Worm (Caenorhabditis elegans): ENCODE results near the gene Y39B6A.37.

Gene Y39B6A.37

DNA sequence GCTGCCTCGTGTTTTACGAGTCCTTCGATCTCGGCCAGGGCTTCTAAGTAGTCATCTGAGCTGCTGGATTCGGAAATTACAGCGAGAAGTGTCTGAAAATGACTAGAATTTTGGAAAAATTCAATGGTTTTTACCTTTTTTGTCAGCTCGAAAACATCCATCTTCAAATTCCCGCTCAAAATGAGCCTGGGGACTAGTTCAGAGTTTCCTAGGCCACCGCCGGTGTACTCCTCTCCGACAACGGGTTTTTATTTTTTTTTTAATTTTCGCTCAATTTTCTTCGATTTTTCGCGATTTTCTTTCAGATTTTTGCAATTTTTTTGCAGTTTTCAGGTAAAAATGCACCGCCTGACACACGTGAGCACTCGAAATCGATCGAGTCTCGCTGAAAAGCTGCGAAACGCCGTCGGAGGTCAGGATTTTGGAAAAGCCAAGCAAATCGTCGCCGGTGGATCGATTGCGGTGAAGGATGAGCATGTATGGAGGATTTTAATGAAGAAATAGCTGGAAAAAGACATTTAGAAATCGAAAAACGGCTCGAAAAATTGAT lies 9.6 kb upstream of the Y39B6A.37 start, which contains the start of the genes mrps-35 and sws-1 (continued):
- TF ChIP-seq ztf-6 (GFP tag; IDR thresholded peaks at IDR 0.05) (no peak), rec-8 (tag; optimal IDR thresholded peaks at IDR 0.05) (peak; percentile 11 to 71), B0035.1 (tag; optimal IDR thresholded peaks at IDR 0.05) (no peak), unc-62 (GFP tag; optimal IDR thresholded peaks at IDR 0.05) (no peak), bed-1 (GFP tag; IDR thresholded peaks at IDR 0.05) (no peak), nfya-1 (tag; optimal IDR thresholded peaks at IDR 0.05; ENCODE audit: borderline replicate concordance, insufficient read depth) (no peak), snpc-1.1 (tag; optimal IDR thresholded peaks at IDR 0.05; ENCODE audit: insufficient read depth) (no peak), attf-5 (GFP tag; optimal IDR thresholded peaks at IDR 0.05) (no peak), mcd-1 (GFP tag; IDR thresholded peaks at IDR 0.05) (peak; percentile 74), C17E4.6 (GFP tag; IDR thresholded peaks at IDR 0.05) (no peak), F52B5.7 (tag; optimal IDR thresholded peaks at IDR 0.05) (no peak), Y53F4B.3 (GFP tag; IDR thresholded peaks at IDR 0.05) (no peak), lin-40 (tag; optimal IDR thresholded peaks at IDR 0.05) (no peak), nhr-179 (tag; optimal IDR thresholded peaks at IDR 0.05) (no peak), chd-7 (tag; optimal IDR thresholded peaks at IDR 0.05) (no peak), K12H6.12 (tag; optimal IDR thresholded peaks at IDR 0.05) (peak; percentile 89), ceh-27 (GFP tag; optimal IDR thresholded peaks at IDR 0.05) (peak; percentile 70), ceh-100 (GFP tag; IDR thresholded peaks at IDR 0.05) (peak; percentile 27; the same call in 1 of the 2 replicates), F33H1.4 (GFP tag; IDR thresholded peaks at IDR 0.05) (peak; percentile 41; the same call in 1 of the 2 replicates), Y53G8AR.9 (GFP tag; conservative IDR thresholded peaks at IDR 0.05) (no peak), hlh-12 (tag; optimal IDR thresholded peaks at IDR 0.05) (no peak), dpff-1 (tag; optimal IDR thresholded peaks at IDR 0.05) (no peak), F57A8.1 (GFP tag; optimal IDR thresholded peaks at IDR 0.05) (no peak), repo-1 (tag; optimal IDR thresholded peaks at IDR 0.05) (no peak), madf-3 (GFP tag; IDR thresholded peaks at IDR 0.05) (no peak), unc-130 (GFP tag; optimal IDR thresholded peaks at IDR 0.05) (peak; percentile 58), T07F8.4 (tag; optimal IDR thresholded peaks at IDR 0.05) (no peak), K11D2.4 (GFP tag; IDR thresholded peaks at IDR 0.05) (0 out of 2 replicates have a peak, but pooled peaks have one; percentile 48), aptf-2 (GFP tag; conservative IDR thresholded peaks at IDR 0.05) (peak; percentile 57; the same call in 1 of the 2 replicates), ama-1 (optimal IDR thresholded peaks at IDR 0.05) (no peak), ama-1 (GFP tag; optimal IDR thresholded peaks at IDR 0.05) (no peak), F57C9.4 (tag; optimal IDR thresholded peaks at IDR 0.05) (peak; percentile 37), D2030.7 (GFP tag; IDR thresholded peaks at IDR 0.05) (peak; percentile 68), ccch-3 (GFP tag; optimal IDR thresholded peaks at IDR 0.05) (no peak), hrde-1 (tag; optimal IDR thresholded peaks at IDR 0.05; ENCODE audit: borderline replicate concordance) (peak; percentile 3), F55B11.4 (tag; optimal IDR thresholded peaks at IDR 0.05; ENCODE audit: borderline replicate concordance, insufficient read depth) (no peak), lin-54 (GFP tag; optimal IDR thresholded peaks at IDR 0.05) (peak; percentile 84), lir-1 (GFP tag; conservative IDR thresholded peaks at IDR 0.05) (peak; percentile 20; the same call in 1 of the 2 replicates), hsf-1 (GFP tag; IDR thresholded peaks at IDR 0.05) (0 out of 2 replicates have a peak, but pooled peaks have one; percentile 42), Y79H2A.3 (GFP tag; conservative IDR thresholded peaks at IDR 0.05) (no peak), bed-2 (GFP tag; IDR thresholded peaks at IDR 0.05) (peak; percentile 78; the same call in 1 of the 2 replicates), hlh-26 (GFP tag; conservative IDR thresholded peaks at IDR 0.05) (no peak), dox-1 (GFP tag; IDR thresholded peaks at IDR 0.05) (peak; percentile 78), egl-44 (GFP tag; IDR thresholded peaks at IDR 0.05) (no peak), lag-1 (GFP tag; IDR thresholded peaks at IDR 0.05) (no peak), nhr-90 (tag; optimal IDR thresholded peaks at IDR 0.05) (no peak), ztf-3 (GFP tag; optimal IDR thresholded peaks at IDR 0.05) (no peak)
